Fruit fly (Drosophila melanogaster): ENCODE results near the gene CG11858.

CG11858 gene

DNA sequence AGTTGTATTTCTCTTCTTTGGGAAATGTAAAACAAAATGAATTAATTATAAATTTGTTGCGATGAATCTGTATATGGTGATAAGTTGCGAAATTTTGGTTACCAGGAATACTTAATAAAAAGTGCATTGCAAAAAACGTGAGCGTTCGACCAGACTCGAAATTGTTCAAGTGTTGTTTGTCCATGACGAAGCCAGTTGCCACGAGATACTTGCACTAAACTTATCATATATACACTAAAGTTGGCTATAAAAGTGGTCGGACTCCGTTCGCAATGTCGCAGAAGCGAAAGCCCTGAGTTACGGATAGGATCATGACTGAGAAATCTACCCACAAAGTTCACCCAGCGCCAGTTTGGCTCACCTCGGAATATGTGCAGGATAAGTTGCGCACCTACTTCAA is 11.0 kb downstream of the CG11858 start, which contains the start of gene CG11878:
Gene CG11878, plus strand, starts transcription at position 301 of the 400 bp plus-strand sequence.
- TF ChIP-seq N (GFP tag; optimal IDR thresholded peaks at IDR 0.05) (no peak), sage (GFP tag; optimal IDR thresholded peaks at IDR 0.05) (no peak), Dif (GFP tag; optimal IDR thresholded peaks at IDR 0.05; ENCODE audit: partially characterized antibody) (no peak), jim (GFP tag; optimal IDR thresholded peaks at IDR 0.05) (no peak), br (GFP tag; optimal IDR thresholded peaks at IDR 0.05) (no peak), usp (GFP tag; optimal IDR thresholded peaks at IDR 0.05) (no peak), Abd-B (GFP tag; optimal IDR thresholded peaks at IDR 0.05) (no peak), CG32264 (GFP tag; optimal IDR thresholded peaks at IDR 0.05) (no peak), HLH106 (tag; optimal IDR thresholded peaks at IDR 0.05) (no peak), woc (GFP tag; optimal IDR thresholded peaks at IDR 0.05) (no peak), Vsx2 (GFP tag; optimal IDR thresholded peaks at IDR 0.05; ENCODE audit: partially characterized antibody) (no peak)

DNA sequence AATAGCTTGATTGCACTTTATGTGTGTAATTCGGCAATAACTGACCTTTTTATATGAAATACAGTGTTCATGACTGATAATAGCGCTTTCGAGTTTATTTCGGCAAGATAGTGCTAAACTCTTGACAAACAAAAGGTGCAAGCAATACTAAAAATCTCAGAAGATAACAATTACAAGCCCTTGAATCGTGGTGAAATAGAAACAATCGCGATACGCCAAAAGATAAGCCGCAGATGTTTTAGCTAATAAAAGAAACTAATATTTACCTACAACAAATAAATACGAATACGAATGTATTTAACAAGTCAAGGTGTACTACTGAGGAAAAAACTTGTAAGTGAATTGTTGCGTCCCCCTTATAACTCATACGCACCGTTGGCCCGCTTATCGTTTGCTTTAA is 12.7 kb downstream of the CG11858 start:
- TF ChIP-seq Hnf4 (GFP tag; optimal IDR thresholded peaks at IDR 0.05): no peak
- TF ChIP-seq Sp1 (GFP tag; optimal IDR thresholded peaks at IDR 0.05): no peak
- TF ChIP-seq tai (GFP tag; optimal IDR thresholded peaks at IDR 0.05): no peak
- TF ChIP-seq fru (GFP tag; optimal IDR thresholded peaks at IDR 0.05): no peak
- TF ChIP-seq Myc (optimal IDR thresholded peaks at IDR 0.05): no peak
- TF ChIP-seq Dif (GFP tag; optimal IDR thresholded peaks at IDR 0.05; ENCODE audit: partially characterized antibody): no peak
- TF ChIP-seq CG32264 (GFP tag; optimal IDR thresholded peaks at IDR 0.05): no peak
- TF ChIP-seq sv (GFP tag; optimal IDR thresholded peaks at IDR 0.05): no peak
- TF ChIP-seq N (GFP tag; optimal IDR thresholded peaks at IDR 0.05): no peak
- TF ChIP-seq CG9705 (GFP tag; optimal IDR thresholded peaks at IDR 0.05): no peak
- no peak for TF ChIP-seq rgr (GFP tag; optimal IDR thresholded peaks at IDR 0.05)
- TF ChIP-seq Hr83 (GFP tag; optimal IDR thresholded peaks at IDR 0.05; ENCODE audit: poor library complexity, severe bottlenecking): no peak
- no peak for TF ChIP-seq Abd-B (GFP tag; optimal IDR thresholded peaks at IDR 0.05)
- TF ChIP-seq Rel (GFP tag; optimal IDR thresholded peaks at IDR 0.05): no peak
- no peak for TF ChIP-seq Rel (tag; optimal IDR thresholded peaks at IDR 0.05)
- no peak for TF ChIP-seq dl (GFP tag; optimal IDR thresholded peaks at IDR 0.05; ENCODE audit: insufficient read depth in 1 of 2, partially characterized antibody in 2 of 2)
- TF ChIP-seq OdsH (GFP tag; optimal IDR thresholded peaks at IDR 0.05): no peak
- TF ChIP-seq jim (GFP tag; optimal IDR thresholded peaks at IDR 0.05): no peak

DNA sequence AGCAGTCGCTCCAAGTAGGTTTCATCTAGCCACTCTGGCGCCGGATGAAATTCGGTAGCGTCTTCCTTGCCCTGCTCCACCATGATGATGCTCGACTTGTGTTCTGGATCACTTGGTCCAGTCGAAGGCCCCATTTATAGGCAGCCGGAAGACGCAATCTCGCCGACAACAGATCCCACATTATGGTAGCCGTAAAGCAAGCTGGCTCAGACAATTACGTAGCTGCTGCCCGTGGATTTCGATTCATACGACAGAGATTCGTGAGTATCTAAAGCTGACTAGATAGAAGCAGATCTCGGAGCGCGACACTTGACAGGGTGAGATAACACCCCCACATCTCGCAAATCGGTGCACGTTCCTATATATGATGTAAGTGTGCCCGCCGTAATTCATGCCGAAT is 14.6 kb downstream of the CG11858 start, which contains the start of gene CG10513:
Gene CG10513, minus strand, starts transcription at position 101 of the 400 bp plus-strand sequence.
- TF ChIP-seq tai (GFP tag; optimal IDR thresholded peaks at IDR 0.05) (no peak), lola (GFP tag; optimal IDR thresholded peaks at IDR 0.05) (no peak), woc (GFP tag; optimal IDR thresholded peaks at IDR 0.05) (no peak), Hr78 (GFP tag; optimal IDR thresholded peaks at IDR 0.05) (no peak)

DNA sequence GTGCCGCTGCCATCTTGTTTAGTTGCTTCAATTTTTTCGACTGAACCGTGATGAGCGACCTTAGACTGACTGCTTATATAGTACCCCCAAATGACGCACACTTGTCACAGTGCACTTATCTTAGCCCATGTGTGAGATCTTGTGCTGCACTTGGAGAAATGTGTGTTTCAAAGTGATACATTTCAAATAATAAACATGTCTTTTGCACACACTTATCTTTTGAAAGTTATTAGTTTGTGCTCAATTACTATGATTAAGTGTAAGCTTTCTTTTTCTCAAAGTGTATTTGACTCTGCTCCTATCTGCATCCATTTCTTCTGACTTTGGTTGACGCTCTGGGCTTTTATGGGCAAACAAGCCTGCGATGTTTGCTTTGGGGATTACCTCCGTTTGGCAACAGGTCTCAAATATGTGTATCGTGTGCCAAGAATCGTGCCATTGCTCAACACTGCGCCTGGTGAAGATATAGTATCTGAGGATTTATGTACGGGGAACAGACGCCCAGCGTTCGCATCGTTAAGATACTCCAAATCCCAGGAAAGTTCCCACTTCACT is 17.3 kb downstream of the CG11858 start, which contains the start of gene CG10514:
Gene CG10514, minus strand, starts transcription at position 51 of the 555 bp plus-strand sequence.
- TF ChIP-seq h (GFP tag; optimal IDR thresholded peaks at IDR 0.05) (no peak), Sp1 (GFP tag; optimal IDR thresholded peaks at IDR 0.05) (peak; percentile 10), usp (GFP tag; optimal IDR thresholded peaks at IDR 0.05) (no peak), dl (GFP tag; optimal IDR thresholded peaks at IDR 0.05; ENCODE audit: insufficient read depth in 1 of 2, partially characterized antibody in 2 of 2) (no peak), GATAd (GFP tag; optimal IDR thresholded peaks at IDR 0.05) (no peak), jim (GFP tag; optimal IDR thresholded peaks at IDR 0.05) (no peak), rgr (GFP tag; optimal IDR thresholded peaks at IDR 0.05) (peak; percentile 24), ey (GFP tag; optimal IDR thresholded peaks at IDR 0.05) (peak; percentile 4), dmrt93B (GFP tag; optimal IDR thresholded peaks at IDR 0.05) (no peak), br (GFP tag; optimal IDR thresholded peaks at IDR 0.05) (peak; percentile 36), Mio (GFP tag; optimal IDR thresholded peaks at IDR 0.05) (no peak), woc (GFP tag; optimal IDR thresholded peaks at IDR 0.05) (no peak), tai (GFP tag; optimal IDR thresholded peaks at IDR 0.05) (no peak), Abd-B (GFP tag; optimal IDR thresholded peaks at IDR 0.05) (no peak), foxo (GFP tag; optimal IDR thresholded peaks at IDR 0.05) (peak in 1 of 2 experiments; percentile 18), Hnf4 (GFP tag; optimal IDR thresholded peaks at IDR 0.05) (no peak), HLH106 (tag; optimal IDR thresholded peaks at IDR 0.05) (no peak), dsf (GFP tag; optimal IDR thresholded peaks at IDR 0.05; ENCODE audit: borderline replicate concordance) (no peak), Vsx2 (GFP tag; optimal IDR thresholded peaks at IDR 0.05; ENCODE audit: partially characterized antibody) (no peak), brk (GFP tag; optimal IDR thresholded peaks at IDR 0.05) (no peak), Hr78 (GFP tag; optimal IDR thresholded peaks at IDR 0.05) (no peak), OdsH (GFP tag; optimal IDR thresholded peaks at IDR 0.05) (peak; percentile 43), Rel (GFP tag; optimal IDR thresholded peaks at IDR 0.05) (no peak), Rel (tag; optimal IDR thresholded peaks at IDR 0.05) (no peak), pan (optimal IDR thresholded peaks at IDR 0.05) (no peak), N (GFP tag; optimal IDR thresholded peaks at IDR 0.05) (no peak), fru (GFP tag; optimal IDR thresholded peaks at IDR 0.05) (peak; percentile 13), psq (GFP tag; optimal IDR thresholded peaks at IDR 0.05) (peak; percentile 18), Hr83 (GFP tag; optimal IDR thresholded peaks at IDR 0.05; ENCODE audit: poor library complexity, severe bottlenecking) (peak; percentile 77), Dfd (GFP tag; optimal IDR thresholded peaks at IDR 0.05) (no peak)
